Worm (Caenorhabditis elegans) whole organism, L4/young adult: ENCODE data around the gene sbt-1.

Experiments
- W03F9.2 ChIP-seq: fragments of 150-350 bp; optimal IDR thresholded peaks from 2 replicates; lab custom pipeline; 2014; ENCODE audit warnings: missing biosample characterization, missing genetic modification characterization
- him-1 ChIP-seq: sonication (generic microtip); optimal IDR thresholded peaks from 2 replicates; lab custom pipeline; 2016; ENCODE audit warnings: missing genotype, missing genetic modification reagents, missing genetic modification characterization, missing compliant biosample characterization

DNA sequence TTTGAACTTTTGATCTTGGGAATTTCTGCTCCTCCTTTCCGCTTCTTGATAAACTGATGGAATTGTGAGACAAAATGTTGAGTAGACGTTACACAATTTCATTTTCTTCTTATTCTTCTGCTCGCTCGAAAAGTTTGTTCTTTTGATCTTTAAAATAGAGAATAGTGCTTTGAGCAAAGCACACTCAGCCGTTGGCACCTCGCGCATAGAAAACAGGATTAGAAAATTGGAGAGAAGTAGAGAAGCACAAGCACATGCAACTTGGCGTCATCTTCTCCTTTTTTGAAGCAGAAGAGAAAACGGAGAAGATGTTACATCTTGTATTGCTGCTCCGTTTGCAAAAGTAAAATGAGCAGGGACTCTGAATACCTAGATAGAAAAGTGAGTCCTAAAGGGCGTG, 46.5 kb downstream of the sbt-1 start:
- no peak for TF ChIP-seq W03F9.2
- peak; percentile 88 for TF ChIP-seq him-1
